Worm (Caenorhabditis elegans): ENCODE results near the gene ZK546.5.
A peak's percentile ranks its signal among the peaks of the same experiment; 100 is the strongest.

DNA sequence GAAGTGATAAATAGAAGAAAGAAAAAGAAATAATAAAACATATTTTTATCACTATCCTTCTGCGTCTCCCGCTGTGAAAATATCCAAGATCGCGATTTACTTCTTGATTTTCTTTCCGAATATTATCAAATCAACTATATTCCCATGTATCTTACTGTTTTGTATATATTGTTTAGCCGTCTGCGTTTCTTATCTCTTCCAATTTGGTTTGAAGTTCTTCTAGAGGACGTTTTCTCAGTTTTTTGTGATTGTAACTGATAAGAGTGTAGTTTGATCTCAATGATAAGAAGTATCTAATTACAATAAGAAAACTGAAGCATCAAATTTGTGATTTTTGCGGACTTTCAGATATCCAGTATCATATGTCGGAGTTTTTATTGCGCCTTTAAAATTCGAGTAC, 25.1 kb downstream of the ZK546.5 start:
- TF ChIP-seq daf-16 (GFP tag; optimal IDR thresholded peaks at IDR 0.05) (no peak), daf-16 (tag; optimal IDR thresholded peaks at IDR 0.05) (peak; percentile 46), mdt-29 (GFP tag; IDR thresholded peaks at IDR 0.05) (no peak), lin-39 (tag; optimal IDR thresholded peaks at IDR 0.05) (no peak)

All from whole organism, L4 larva.